Worm (Caenorhabditis elegans) whole organism, midembryonic: ENCODE data around the gene unc-71.

Experiments
- flt-1 ChIP-seq: fragments of 200-800 bp; sonication (Bioruptor generic); IDR thresholded peaks from 2 replicates; pipeline ENCODE4 v1.3.6; 2022; ENCODE audit warnings: missing genetic modification characterization, missing compliant biosample characterization
- klf-2 ChIP-seq: fragments of 200-800 bp; sonication (Bioruptor generic); conservative IDR thresholded peaks from 2 replicates; pipeline ENCODE4 v1.3.6; 2022; ENCODE audit warnings: missing genetic modification reagents, missing genetic modification characterization, missing compliant biosample characterization
- med-1 ChIP-seq: sonication (generic microtip); optimal IDR thresholded peaks from 2 replicates; lab custom pipeline; 2017; ENCODE audit warnings: missing genetic modification characterization, mild to moderate bottlenecking, missing compliant biosample characterization, antibody characterized with exemption, missing genetic modification reagents; ENCODE audit not compliant: insufficient read depth
- ztf-29 ChIP-seq: fragments of 200-800 bp; sonication (Bioruptor generic); IDR thresholded peaks from 2 replicates; pipeline ENCODE4 v1.3.6; 2022; ENCODE audit warnings: missing genetic modification reagents, missing genetic modification characterization, missing compliant biosample characterization

DNA sequence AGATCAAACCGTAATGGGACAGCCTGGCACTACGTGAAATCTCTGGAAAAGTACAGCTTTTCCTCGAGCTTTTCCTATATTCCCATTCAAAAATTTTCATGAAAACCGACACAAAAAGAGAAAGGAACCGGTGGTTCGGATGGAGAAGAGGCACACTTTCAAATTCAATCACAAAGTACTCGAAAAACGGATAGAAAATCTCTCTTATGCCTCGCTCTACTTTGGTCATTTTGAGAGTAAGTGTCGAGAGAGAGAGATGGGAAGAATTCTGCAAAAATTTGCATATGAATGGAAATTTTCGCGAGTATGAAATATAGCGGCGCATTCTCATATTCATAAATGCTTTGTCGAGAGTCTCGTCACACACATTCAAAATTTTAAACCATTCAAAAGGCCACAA lies 1.2 kb upstream of the unc-71 start:
- TF ChIP-seq flt-1 (no peak), ztf-29 (GFP tag; lab: Robert Waterston, UW) (no peak), med-1 (no peak), klf-2 (GFP tag; lab: Robert Waterston, UW) (no peak)
